Fruit fly (Drosophila melanogaster): ENCODE data around the gene b.

The b gene

DNA sequence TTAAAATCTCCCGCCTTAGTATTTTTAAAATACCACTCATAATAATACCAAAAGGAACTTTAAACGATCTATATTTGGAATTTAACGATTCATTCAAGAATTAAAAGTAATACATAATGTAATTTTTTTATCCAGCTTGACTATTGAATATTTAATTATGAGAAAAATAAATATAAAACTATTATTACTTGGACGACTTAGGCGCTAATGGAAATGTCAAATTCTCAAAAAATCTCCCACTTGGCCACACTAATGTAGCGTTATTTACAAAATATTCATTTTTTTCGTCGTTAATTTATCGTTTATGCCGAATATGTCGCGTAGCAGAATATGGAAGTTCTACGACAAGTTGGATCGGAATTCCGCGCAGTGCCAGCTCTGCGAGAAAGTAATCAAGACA, 30.3 kb upstream of the b start, which contains the start of gene CG16863 (continued):
- TF ChIP-seq CG4617 (GFP tag; optimal IDR thresholded peaks at IDR 0.05; ENCODE audit: borderline replicate concordance) (no peak), CG9797 (GFP tag; optimal IDR thresholded peaks at IDR 0.05) (peak; percentile 51), E2f2 (GFP tag; IDR thresholded peaks at IDR 0.05) (peak; percentile 82), CG30020 (tag; optimal IDR thresholded peaks at IDR 0.05) (no peak)

- TF ChIP-seq dmrt11E (tag; optimal IDR thresholded peaks at IDR 0.05) (no peak), aop (GFP tag; IDR thresholded peaks at IDR 0.05) (no peak), CG9797 (GFP tag; optimal IDR thresholded peaks at IDR 0.05) (peak; percentile 86), nerfin-2 (GFP tag; IDR thresholded peaks at IDR 0.05; ENCODE audit: partially characterized antibody) (0 out of 2 replicates have a peak, but pooled peaks have one; percentile 23), crc (GFP tag; optimal IDR thresholded peaks at IDR 0.05) (no peak), ro (GFP tag; IDR thresholded peaks at IDR 0.05) (no peak), crol (GFP tag; IDR thresholded peaks at IDR 0.05) (peak; percentile 71), CG31224 (GFP tag; IDR thresholded peaks at IDR 0.05) (no peak), Dref (GFP tag; IDR thresholded peaks at IDR 0.05) (no peak), yki (optimal IDR thresholded peaks at IDR 0.05) (no peak), Camta (GFP tag; optimal IDR thresholded peaks at IDR 0.05) (no peak), CG5953 (GFP tag; IDR thresholded peaks at IDR 0.05) (no peak), Fer1 (GFP tag; optimal IDR thresholded peaks at IDR 0.05) (no peak), stwl (tag; optimal IDR thresholded peaks at IDR 0.05) (peak; percentile 54), Stat92E (GFP tag; optimal IDR thresholded peaks at IDR 0.05) (peak in 1 of 3 experiments; percentile 14), CG16863 (GFP tag; optimal IDR thresholded peaks at IDR 0.05) (peak; percentile 3), Dbx (GFP tag; IDR thresholded peaks at IDR 0.05) (no peak), MESR4 (GFP tag; optimal IDR thresholded peaks at IDR 0.05) (peak; percentile 99), ftz-f1 (GFP tag; optimal IDR thresholded peaks at IDR 0.05) (peak; percentile 76), pzg (GFP tag; optimal IDR thresholded peaks at IDR 0.05) (peak; percentile 78), Dll (GFP tag; IDR thresholded peaks at IDR 0.05; ENCODE audit: partially characterized antibody) (no peak), wek (GFP tag; optimal IDR thresholded peaks at IDR 0.05) (no peak), tgo (GFP tag; IDR thresholded peaks at IDR 0.05) (no peak), usp (GFP tag; optimal IDR thresholded peaks at IDR 0.05) (no peak), CG7786 (GFP tag; optimal IDR thresholded peaks at IDR 0.05) (no peak), Dip2 (GFP tag; IDR thresholded peaks at IDR 0.05) (no peak), dysf (GFP tag; IDR thresholded peaks at IDR 0.05) (no peak), Bteb2 (GFP tag; optimal IDR thresholded peaks at IDR 0.05) (no peak), CG12659 (GFP tag; optimal IDR thresholded peaks at IDR 0.05) (peak; percentile 39), Ravus (GFP tag; IDR thresholded peaks at IDR 0.05) (no peak), wor (GFP tag; IDR thresholded peaks at IDR 0.05) (no peak), dm (GFP tag; optimal IDR thresholded peaks at IDR 0.05) (peak; percentile 13), Drgx (GFP tag; IDR thresholded peaks at IDR 0.05) (0 out of 2 replicates have a peak, but pooled peaks have one; percentile 12), Eip74EF (GFP tag; optimal IDR thresholded peaks at IDR 0.05) (no peak), abd-A (tag; optimal IDR thresholded peaks at IDR 0.05) (no peak), CG8290 (GFP tag; optimal IDR thresholded peaks at IDR 0.05) (no peak), CG8290 (tag; optimal IDR thresholded peaks at IDR 0.05) (no peak), CG6683 (GFP tag; optimal IDR thresholded peaks at IDR 0.05) (no peak), Sin3A (optimal IDR thresholded peaks at IDR 0.05) (peak; percentile 34), CG34422 (GFP tag; IDR thresholded peaks at IDR 0.05) (peak; percentile 45; the same call in 1 of the 3 replicates), CG15696 (tag; optimal IDR thresholded peaks at IDR 0.05) (no peak), mld (GFP tag; IDR thresholded peaks at IDR 0.05; ENCODE audit: partially characterized antibody) (no peak), Blimp-1 (GFP tag; optimal IDR thresholded peaks at IDR 0.05) (no peak), CG14050 (GFP tag; IDR thresholded peaks at IDR 0.05) (no peak), CG2875 (GFP tag; optimal IDR thresholded peaks at IDR 0.05) (no peak), bbx (GFP tag; IDR thresholded peaks at IDR 0.05; ENCODE audit: partially characterized antibody) (peak; percentile 30; the same call in 1 of the 2 replicates), pum (GFP tag; optimal IDR thresholded peaks at IDR 0.05) (no peak)
Measured at dm6 chr2L:13793405-13793804, 27.6 kb upstream of the b start, which contains the start of gene Sec71. Sec71 (plus strand) TSS chr2L:13793521.

Data from whole organism, embryonic.